Worm (Caenorhabditis elegans) whole organism, L4 larva: Measurements from ENCODE around the gene Y38A10A.2.

Experiments
- F10B5.3 ChIP-seq: sonication (generic microtip); optimal IDR thresholded peaks from 2 replicates; lab custom pipeline; 2016; ENCODE audit warnings: mild to moderate bottlenecking, missing genetic modification characterization, missing compliant biosample characterization
- F37D6.2 ChIP-seq: sonication (generic microtip); optimal IDR thresholded peaks from 2 replicates; lab custom pipeline; 2016; ENCODE audit warnings: mild to moderate bottlenecking, missing genetic modification characterization, missing compliant biosample characterization
- F49E8.2 ChIP-seq: sonication (generic microtip); optimal IDR thresholded peaks from 2 replicates; lab custom pipeline; 2016; ENCODE audit warnings: missing compliant biosample characterization, mild to moderate bottlenecking, missing genetic modification characterization, borderline replicate concordance
- T26A8.4 ChIP-seq: fragments of 200-800 bp; sonication (Bioruptor generic); IDR thresholded peaks from 2 replicates; pipeline ENCODE4 v1.3.6; 2022; ENCODE audit warnings: missing genetic modification characterization, missing compliant biosample characterization
- Y75B8A.6 ChIP-seq: fragments of 200-800 bp; sonication (Bioruptor generic); IDR thresholded peaks from 2 replicates; pipeline ENCODE4 v1.3.6; 2022; ENCODE audit warnings: missing genetic modification reagents, missing genetic modification characterization, missing compliant biosample characterization
- ZK546.5 ChIP-seq, 2 experiments: sonication (generic microtip); optimal IDR thresholded peaks; 2 replicates each; lab custom pipeline; 2017; ENCODE audit warnings: missing biosample characterization in 2 of 2, missing genetic modification characterization in 2 of 2
- aha-1 ChIP-seq: fragments of 150-350 bp; peaks from one replicate; lab custom pipeline; 2014; ENCODE audit warnings: missing biosample characterization, missing genetic modification characterization
- arid-1 ChIP-seq: fragments of 200-800 bp; sonication (Bioruptor generic); conservative IDR thresholded peaks from 2 replicates; pipeline ENCODE4 v1.3.6; 2022; ENCODE audit warnings: missing genetic modification reagents, missing genetic modification characterization, missing compliant biosample characterization
- attf-4 ChIP-seq: sonication (generic microtip); optimal IDR thresholded peaks from 3 replicates; lab custom pipeline; 2017; ENCODE audit warnings: missing biosample characterization, missing genetic modification characterization
- ceh-32 ChIP-seq: sonication (generic microtip); optimal IDR thresholded peaks from 2 replicates; lab custom pipeline; 2016; ENCODE audit warnings: mild to moderate bottlenecking, missing genetic modification characterization, missing compliant biosample characterization; ENCODE audit not compliant: poor library complexity
- ceh-82 ChIP-seq: sonication (generic microtip); optimal IDR thresholded peaks from 2 replicates; lab custom pipeline; 2017; ENCODE audit warnings: missing biosample characterization, missing genetic modification characterization
- daf-12 ChIP-seq: fragments of 150-350 bp; optimal IDR thresholded peaks from 2 replicates; lab custom pipeline; 2014; ENCODE audit warnings: missing biosample characterization, missing genetic modification reagents, missing genetic modification characterization
- daf-8 ChIP-seq: fragments of 200-800 bp; sonication (Bioruptor generic); IDR thresholded peaks from 2 replicates; pipeline ENCODE4 v1.3.6; 2022; ENCODE audit warnings: missing genetic modification characterization, missing compliant biosample characterization
- dmd-6 ChIP-seq: fragments of 200-800 bp; sonication (Bioruptor generic); IDR thresholded peaks from 2 replicates; pipeline ENCODE4 v1.3.6; 2022; ENCODE audit warnings: missing genetic modification reagents, missing genetic modification characterization, missing compliant biosample characterization
- dve-1 ChIP-seq: sonication (generic microtip); optimal IDR thresholded peaks from 2 replicates; lab custom pipeline; 2017; ENCODE audit warnings: antibody characterized with exemption, mild to moderate bottlenecking, missing genetic modification characterization, missing compliant biosample characterization; ENCODE audit not compliant: insufficient read depth
- egl-43 ChIP-seq: fragments of 200-800 bp; sonication (Bioruptor generic); IDR thresholded peaks from 2 replicates; pipeline ENCODE4 v1.3.6; 2022; ENCODE audit warnings: missing genetic modification reagents, missing genetic modification characterization, missing compliant biosample characterization
- fkh-10 ChIP-seq: fragments of 150-350 bp; optimal IDR thresholded peaks from 2 replicates; lab custom pipeline; 2014; ENCODE audit warnings: missing biosample characterization, missing genetic modification reagents, missing genetic modification characterization
- gei-8 ChIP-seq: fragments of 200-800 bp; sonication (Bioruptor generic); optimal IDR thresholded peaks from 2 replicates; lab custom pipeline; 2018; ENCODE audit warnings: mild to moderate bottlenecking, missing genetic modification characterization, missing compliant biosample characterization
- hif-1 ChIP-seq, 2 experiments: sonication (generic microtip); optimal IDR thresholded peaks; 2 replicates each; lab custom pipeline; 2016 to 2017; ENCODE audit warnings: missing compliant biosample characterization in 2 of 2, missing genetic modification characterization in 2 of 2, missing genetic modification reagents in 2 of 2, missing genotype in 2 of 2, mild to moderate bottlenecking in 1 of 2
- hlh-11 ChIP-seq: fragments of 200-800 bp; sonication (Bioruptor generic); optimal IDR thresholded peaks from 2 replicates; lab custom pipeline; 2018; ENCODE audit warnings: mild to moderate bottlenecking, missing genetic modification characterization, missing compliant biosample characterization
- jun-1 ChIP-seq: fragments of 150-350 bp; optimal IDR thresholded peaks from 2 replicates; lab custom pipeline; 2014; ENCODE audit warnings: missing biosample characterization, missing genetic modification reagents, missing genetic modification characterization
- lim-7 ChIP-seq: fragments of 200-800 bp; sonication (Bioruptor generic); IDR thresholded peaks from 2 replicates; pipeline ENCODE4 v1.3.6; 2022; ENCODE audit warnings: missing genetic modification characterization, missing compliant biosample characterization
- lin-1 ChIP-seq: fragments of 200-800 bp; sonication (Bioruptor generic); IDR thresholded peaks from 2 replicates; pipeline ENCODE4 v1.3.6; 2022; ENCODE audit warnings: missing genetic modification reagents, missing genetic modification characterization, missing compliant biosample characterization
- lin-29 ChIP-seq: fragments of 200-800 bp; sonication (Bioruptor generic); IDR thresholded peaks from 2 replicates; pipeline ENCODE4 v1.3.6; 2022; ENCODE audit warnings: missing genetic modification reagents, missing genetic modification characterization, missing compliant biosample characterization
- lir-3 ChIP-seq: sonication (generic microtip); optimal IDR thresholded peaks from 2 replicates; lab custom pipeline; 2016; ENCODE audit warnings: mild to moderate bottlenecking, missing genetic modification characterization, missing compliant biosample characterization
- mdl-1 ChIP-seq, 2 experiments: fragments of 150-350 bp in 1 of 2; sonication (generic microtip) in 1 of 2; optimal IDR thresholded peaks; 2 replicates each; lab custom pipeline; 2014 to 2017; ENCODE audit warnings: missing biosample characterization in 2 of 2, missing genetic modification characterization in 2 of 2
- mdt-29 ChIP-seq: fragments of 200-800 bp; sonication (Bioruptor generic); IDR thresholded peaks from 2 replicates; pipeline ENCODE4 v1.3.6; 2022; ENCODE audit warnings: missing genetic modification reagents, missing genetic modification characterization, missing compliant biosample characterization
- mep-1 ChIP-seq: fragments of 150-350 bp; sonication (generic microtip); optimal IDR thresholded peaks from 3 replicates; lab custom pipeline; 2014; ENCODE audit warnings: missing biosample characterization, missing genetic modification characterization
- mes-2 ChIP-seq: sonication (generic microtip); optimal IDR thresholded peaks from 2 replicates; lab custom pipeline; 2016; ENCODE audit warnings: missing genotype, mild to moderate bottlenecking, missing genetic modification characterization, missing compliant biosample characterization; ENCODE audit not compliant: poor library complexity, severe bottlenecking
- mxl-3 ChIP-seq: fragments of 200-800 bp; sonication (Bioruptor generic); optimal IDR thresholded peaks from 2 replicates; lab custom pipeline; 2018; ENCODE audit warnings: mild to moderate bottlenecking, missing genetic modification characterization, missing compliant biosample characterization
- nhr-102 ChIP-seq: sonication (generic microtip); optimal IDR thresholded peaks from 2 replicates; lab custom pipeline; 2016; ENCODE audit warnings: mild to moderate bottlenecking, missing genetic modification characterization, moderate library complexity, missing compliant biosample characterization
- nhr-111 ChIP-seq: fragments of 200-800 bp; sonication (Bioruptor generic); optimal IDR thresholded peaks from 2 replicates; lab custom pipeline; 2018; ENCODE audit warnings: mild to moderate bottlenecking, missing genetic modification characterization, missing compliant biosample characterization
- nhr-237 ChIP-seq: sonication (generic microtip); optimal IDR thresholded peaks from 2 replicates; lab custom pipeline; 2017; ENCODE audit warnings: missing biosample characterization, missing genetic modification characterization
- nhr-41 ChIP-seq: fragments of 200-800 bp; sonication (Bioruptor generic); IDR thresholded peaks from 2 replicates; pipeline ENCODE4 v1.3.6; 2022; ENCODE audit warnings: missing genetic modification reagents, missing genetic modification characterization, missing compliant biosample characterization
- nhr-6 ChIP-seq: fragments of 150-350 bp; optimal IDR thresholded peaks from 2 replicates; lab custom pipeline; 2014; ENCODE audit warnings: missing biosample characterization, missing genetic modification characterization
- nhr-76 ChIP-seq: fragments of 150-350 bp; optimal IDR thresholded peaks from 2 replicates; lab custom pipeline; 2014; ENCODE audit warnings: missing biosample characterization, missing genetic modification characterization
- nhr-77 ChIP-seq: fragments of 150-350 bp; optimal IDR thresholded peaks from 2 replicates; lab custom pipeline; 2014; ENCODE audit warnings: missing biosample characterization, missing genetic modification characterization
- pha-4 ChIP-seq, 2 experiments: fragments of 150-350 bp in 1 of 2; fragments of 200-800 bp in 1 of 2; sonication (Bioruptor generic) in 1 of 2; IDR thresholded peaks in 1 of 2; optimal IDR thresholded peaks in 1 of 2; 2 replicates each; pipeline versions ENCODE4 v1.3.6 to Lab custom; 2014 to 2022; ENCODE audit warnings: missing genetic modification characterization in 2 of 2, missing genetic modification reagents in 2 of 2, missing biosample characterization in 1 of 2, missing compliant biosample characterization in 1 of 2
- php-3 ChIP-seq: fragments of 200-800 bp; sonication (Bioruptor generic); IDR thresholded peaks from 2 replicates; pipeline ENCODE4 v1.3.6; 2022; ENCODE audit warnings: missing genetic modification reagents, missing genetic modification characterization, missing compliant biosample characterization
- pqm-1 ChIP-seq: sonication (generic microtip); optimal IDR thresholded peaks from 2 replicates; lab custom pipeline; 2017; ENCODE audit warnings: missing biosample characterization, missing genetic modification characterization
- saeg-2 ChIP-seq: fragments of 200-800 bp; sonication (Bioruptor generic); IDR thresholded peaks from 2 replicates; pipeline ENCODE4 v1.3.6; 2022; ENCODE audit warnings: missing genetic modification reagents, missing genetic modification characterization, missing compliant biosample characterization
- skn-1 ChIP-seq: fragments of 150-350 bp; optimal IDR thresholded peaks from 2 replicates; lab custom pipeline; 2014; ENCODE audit warnings: missing biosample characterization, missing genetic modification characterization
- snpc-1.2 ChIP-seq: fragments of 200-800 bp; sonication (Bioruptor generic); IDR thresholded peaks from 2 replicates; pipeline ENCODE4 v1.3.6; 2022; ENCODE audit warnings: missing genetic modification reagents, missing genetic modification characterization, missing compliant biosample characterization
- spr-3 ChIP-seq: fragments of 200-800 bp; sonication (Bioruptor generic); optimal IDR thresholded peaks from 2 replicates; lab custom pipeline; 2018; ENCODE audit warnings: mild to moderate bottlenecking, missing genetic modification characterization, missing compliant biosample characterization
- tra-1 ChIP-seq: fragments of 200-800 bp; sonication (Bioruptor generic); IDR thresholded peaks from 2 replicates; pipeline ENCODE4 v1.3.6; 2022; ENCODE audit warnings: missing genetic modification reagents, missing genetic modification characterization, missing compliant biosample characterization
- unc-130 ChIP-seq: sonication (generic microtip); optimal IDR thresholded peaks from 2 replicates; lab custom pipeline; 2016; ENCODE audit warnings: missing genetic modification reagents, missing genetic modification characterization, missing compliant biosample characterization
- unc-62 ChIP-seq, 3 experiments: fragments of 150-350 bp in 1 of 3; sonication (generic microtip); optimal IDR thresholded peaks in 2 of 3; peaks in 1 of 3; 1 replicate in 1 of 3; 2 replicates in 2 of 3; lab custom pipeline; 2014 to 2017; ENCODE audit warnings: missing biosample characterization in 3 of 3, missing genetic modification characterization in 3 of 3, missing genetic modification reagents in 3 of 3, missing genotype in 1 of 3
- zfp-3 ChIP-seq: fragments of 200-800 bp; sonication (Bioruptor generic); conservative IDR thresholded peaks from 2 replicates; pipeline ENCODE4 v1.3.6; 2022; ENCODE audit warnings: missing genetic modification reagents, missing genetic modification characterization, missing compliant biosample characterization
- ztf-7 ChIP-seq: fragments of 150-350 bp; optimal IDR thresholded peaks from 2 replicates; lab custom pipeline; 2014; ENCODE audit warnings: missing biosample characterization, missing genetic modification characterization

Y38A10A.2 gene

DNA sequence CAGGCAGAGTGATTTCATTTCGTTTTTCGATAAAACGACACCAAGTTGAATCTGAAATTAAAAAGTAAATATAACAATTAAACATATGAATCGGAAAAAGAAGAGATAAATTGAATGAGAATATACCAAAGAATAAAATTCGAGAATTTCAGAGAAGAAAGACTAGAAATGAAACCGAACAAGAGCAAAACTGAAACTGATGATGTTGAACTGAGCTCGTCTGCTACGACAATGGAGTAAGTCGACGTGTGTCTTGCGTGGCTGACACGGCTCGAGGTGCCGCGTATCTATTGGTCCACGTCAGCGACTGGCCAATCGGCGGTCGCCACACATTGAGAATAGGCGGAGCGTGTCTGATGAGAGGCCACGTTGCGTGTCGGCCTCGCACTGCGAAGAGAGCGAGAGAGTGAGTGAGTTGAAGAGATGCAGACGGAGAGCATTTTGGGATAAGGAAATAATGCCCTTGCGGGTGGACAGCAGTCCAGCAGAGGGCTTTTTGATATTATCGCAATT is 37.3 kb upstream of the Y38A10A.2 start, which contains the start of gene crt-1 (continued):
- peak; percentile 81; the same call in 1 of the 2 replicates for TF ChIP-seq zfp-3 (GFP tag; lab: Robert Waterston, UW)
- peak; percentile 85 for TF ChIP-seq php-3 (GFP tag; lab: Robert Waterston, UW)
- TF ChIP-seq mep-1, result peak; percentile 94
- no peak for TF ChIP-seq daf-12
- peak; percentile 69 for TF ChIP-seq gei-8
- peak in 1 of 2 experiments; percentile 81 for TF ChIP-seq hif-1 (tag; optimal IDR thresholded peaks at IDR 0.05; lab: Kevin White, UChicago)
- peak; percentile 95 for TF ChIP-seq nhr-6 (tag; lab: Kevin White, UChicago)
- peak; percentile 60; the same call in 1 of the 2 replicates for TF ChIP-seq lin-29 (GFP tag; lab: Robert Waterston, UW)
- TF ChIP-seq lin-1 (GFP tag; lab: Robert Waterston, UW), result peak; percentile 85; the same call in 1 of the 2 replicates
- no peak for TF ChIP-seq Y75B8A.6 (GFP tag; lab: Robert Waterston, UW)
- TF ChIP-seq egl-43 (GFP tag; lab: Robert Waterston, UW), result peak; percentile 86
- TF ChIP-seq nhr-77 (tag; lab: Kevin White, UChicago), result peak; percentile 9
- TF ChIP-seq unc-62 (GFP tag; optimal IDR thresholded peaks at IDR 0.05 in 1 of 2; lab: Kevin White, UChicago), result peak in 1 of 2 experiments; percentile 98
- TF ChIP-seq unc-62 (tag; optimal IDR thresholded peaks at IDR 0.05; lab: Kevin White, UChicago), result no peak
- peak; percentile 82 for TF ChIP-seq mdt-29
- no peak for TF ChIP-seq nhr-237 (tag; lab: Kevin White, UChicago)
- no peak for TF ChIP-seq pqm-1 (tag; lab: Kevin White, UChicago)
- no peak for TF ChIP-seq skn-1 (tag; lab: Kevin White, UChicago)
- no peak for TF ChIP-seq nhr-76 (tag; lab: Kevin White, UChicago)
- no peak for TF ChIP-seq attf-4 (tag; lab: Kevin White, UChicago)
- TF ChIP-seq aha-1 (tag; lab: Kevin White, UChicago), result peak; percentile 100
- TF ChIP-seq F10B5.3 (tag; lab: Kevin White, UChicago), result peak; percentile 85
- TF ChIP-seq snpc-1.2 (GFP tag; lab: Robert Waterston, UW), result peak; percentile 41; the same call in 1 of the 2 replicates
- no peak for TF ChIP-seq nhr-111 (GFP tag; lab: Kevin White, UChicago)
- peak; percentile 68 for TF ChIP-seq tra-1 (GFP tag; lab: Robert Waterston, UW)
- TF ChIP-seq F49E8.2 (tag; lab: Kevin White, UChicago), result no peak
- peak; percentile 99 for TF ChIP-seq mxl-3
- peak; percentile 70; the same call in 1 of the 2 replicates for TF ChIP-seq saeg-2
- peak; percentile 20 for TF ChIP-seq lir-3 (tag; lab: Kevin White, UChicago)
- 0 out of 2 replicates have a peak, but pooled peaks have one; percentile 74 for TF ChIP-seq arid-1 (GFP tag; lab: Robert Waterston, UW)
- peak; percentile 92 for TF ChIP-seq T26A8.4 (GFP tag; lab: Robert Waterston, UW)
- TF ChIP-seq nhr-41 (GFP tag; lab: Robert Waterston, UW), result peak; percentile 94
- peak; percentile 78; the same call in 1 of the 2 replicates for TF ChIP-seq pha-4 (GFP tag; IDR thresholded peaks at IDR 0.05; lab: Robert Waterston, UW)
- no peak for TF ChIP-seq pha-4 (tag; optimal IDR thresholded peaks at IDR 0.05; lab: Kevin White, UChicago)
- TF ChIP-seq ZK546.5 (tag; optimal IDR thresholded peaks at IDR 0.05; lab: Kevin White, UChicago), result no peak
- no peak for TF ChIP-seq fkh-10 (GFP tag; lab: Kevin White, UChicago)
- TF ChIP-seq daf-8 (GFP tag; lab: Robert Waterston, UW), result no peak
- no peak for TF ChIP-seq unc-130
- TF ChIP-seq lim-7 (GFP tag; lab: Robert Waterston, UW), result no peak
- peak; percentile 92 for TF ChIP-seq nhr-102
- peak; percentile 90 for TF ChIP-seq mes-2
- TF ChIP-seq mdl-1 (tag; optimal IDR thresholded peaks at IDR 0.05; lab: Kevin White, UChicago), result peak in 1 of 2 experiments; percentile 90
- TF ChIP-seq F37D6.2 (tag; lab: Kevin White, UChicago), result peak; percentile 84
- TF ChIP-seq dmd-6 (GFP tag; lab: Robert Waterston, UW), result peak; percentile 96
- TF ChIP-seq jun-1, result peak; percentile 64
- TF ChIP-seq ceh-82 (tag; lab: Kevin White, UChicago), result no peak
- peak; percentile 54 for TF ChIP-seq ceh-32
- TF ChIP-seq ztf-7 (tag; lab: Kevin White, UChicago), result peak; percentile 47
- peak; percentile 95 for TF ChIP-seq dve-1
- TF ChIP-seq hlh-11 (tag; lab: Kevin White, UChicago), result peak; percentile 98
- peak; percentile 77 for TF ChIP-seq spr-3
